Worm (Caenorhabditis elegans): ENCODE data around the gene F58G6.3.

DNA sequence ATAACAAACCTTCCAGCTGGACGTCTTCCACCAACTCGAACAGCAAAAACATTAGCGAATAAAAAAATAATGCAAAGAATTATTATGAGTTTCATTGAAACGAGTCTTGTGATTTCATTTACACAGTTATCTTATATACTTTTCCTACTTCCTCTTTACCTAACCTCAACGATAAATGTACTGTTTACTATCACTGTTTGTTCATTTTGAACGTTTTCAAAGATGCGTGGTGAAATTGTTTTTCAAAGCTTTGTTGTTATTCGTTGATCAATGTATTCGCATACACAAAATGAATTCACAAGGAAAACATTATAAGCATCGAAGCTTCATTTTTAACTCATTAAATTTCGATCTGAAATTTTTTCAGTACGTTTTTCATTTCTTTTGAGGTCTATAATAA, 31.1 kb upstream of the F58G6.3 start, which contains the start of gene W09C2.7:
- TF ChIP-seq unc-39 (tag; optimal IDR thresholded peaks at IDR 0.05) (no peak), nhr-77 (tag; optimal IDR thresholded peaks at IDR 0.05) (no peak), ztf-4 (tag; optimal IDR thresholded peaks at IDR 0.05) (no peak), nhr-129 (tag; optimal IDR thresholded peaks at IDR 0.05) (no peak), lsy-2 (tag; optimal IDR thresholded peaks at IDR 0.05) (no peak), elt-3 (tag; optimal IDR thresholded peaks at IDR 0.05) (no peak), lin-39 (tag; optimal IDR thresholded peaks at IDR 0.05) (no peak), nhr-237 (tag; optimal IDR thresholded peaks at IDR 0.05) (no peak), ztf-1 (GFP tag; conservative IDR thresholded peaks at IDR 0.05) (no peak), unc-62 (GFP tag; optimal IDR thresholded peaks at IDR 0.05) (no peak), nhr-25 (tag; optimal IDR thresholded peaks at IDR 0.05) (no peak), mab-5 (tag; optimal IDR thresholded peaks at IDR 0.05) (no peak), elt-1 (tag; optimal IDR thresholded peaks at IDR 0.05) (no peak), nhr-12 (tag; optimal IDR thresholded peaks at IDR 0.05) (no peak)

Measured in whole organism, L2 larva.